Worm (Caenorhabditis elegans) whole organism, young adult: ENCODE results near the gene Y39A3CL.3.

Experiments used
- B0035.1 ChIP-seq: sonication (generic microtip); optimal IDR thresholded peaks from 2 replicates; lab custom pipeline; 2016; ENCODE audit warnings: missing genetic modification characterization, mild to moderate bottlenecking, missing compliant biosample characterization, missing genotype, missing genetic modification reagents
- B0261.1 ChIP-seq: sonication (generic microtip); optimal IDR thresholded peaks from 2 replicates; lab custom pipeline; 2016; ENCODE audit warnings: mild to moderate bottlenecking, missing genetic modification characterization, moderate library complexity, missing compliant biosample characterization
- B0336.3 ChIP-seq: fragments of 200-800 bp; sonication (Bioruptor generic); IDR thresholded peaks from 2 replicates; pipeline ENCODE4 v1.3.6; 2022; ENCODE audit warnings: missing genetic modification characterization, missing compliant biosample characterization
- F10E7.11 ChIP-seq: sonication (generic microtip); optimal IDR thresholded peaks from 2 replicates; lab custom pipeline; 2017; ENCODE audit warnings: mild to moderate bottlenecking, missing genetic modification characterization, moderate library complexity, missing compliant biosample characterization
- F57A8.1 ChIP-seq: fragments of 200-800 bp; sonication (Bioruptor generic); optimal IDR thresholded peaks from 2 replicates; lab custom pipeline; 2018; ENCODE audit warnings: mild to moderate bottlenecking, missing genetic modification characterization, moderate library complexity, missing compliant biosample characterization
- K11D2.4 ChIP-seq: fragments of 200-800 bp; sonication (Bioruptor generic); IDR thresholded peaks from 2 replicates; pipeline ENCODE4 v1.3.6; 2022; ENCODE audit warnings: missing genetic modification reagents, missing genetic modification characterization, missing compliant biosample characterization
- T26A5.8 ChIP-seq: sonication (generic microtip); optimal IDR thresholded peaks from 2 replicates; lab custom pipeline; 2016; ENCODE audit warnings: missing genetic modification characterization, missing compliant biosample characterization
- ZK185.1 ChIP-seq: sonication (generic microtip); optimal IDR thresholded peaks from 2 replicates; lab custom pipeline; 2016; ENCODE audit warnings: mild to moderate bottlenecking, missing genetic modification characterization, missing compliant biosample characterization; ENCODE audit not compliant: poor library complexity, severe bottlenecking
- atf-7 ChIP-seq: sonication (generic microtip); optimal IDR thresholded peaks from 2 replicates; lab custom pipeline; 2017; ENCODE audit warnings: mild to moderate bottlenecking, missing genetic modification characterization, missing compliant biosample characterization
- attf-6 ChIP-seq: fragments of 200-800 bp; sonication (Bioruptor generic); IDR thresholded peaks from 2 replicates; pipeline ENCODE4 v1.3.6; 2022; ENCODE audit warnings: missing genetic modification reagents, missing genetic modification characterization, missing compliant biosample characterization
- bed-2 ChIP-seq: fragments of 200-800 bp; sonication (Bioruptor generic); IDR thresholded peaks from 2 replicates; pipeline ENCODE4 v1.3.6; 2022; ENCODE audit warnings: missing genetic modification reagents, missing genetic modification characterization, missing compliant biosample characterization
- cebp-1 ChIP-seq, 2 experiments: fragments of 200-800 bp in 1 of 2; sonication (Bioruptor generic) in 1 of 2; sonication (generic microtip) in 1 of 2; IDR thresholded peaks in 1 of 2; optimal IDR thresholded peaks in 1 of 2; 2 replicates each; pipeline versions ENCODE4 v1.3.6 to Lab custom; 2017 to 2022; ENCODE audit warnings: missing compliant biosample characterization in 2 of 2, missing genetic modification characterization in 2 of 2, mild to moderate bottlenecking in 1 of 2, missing genetic modification reagents in 1 of 2, moderate library complexity in 1 of 2
- ceh-40 ChIP-seq: fragments of 200-800 bp; sonication (Bioruptor generic); IDR thresholded peaks from 2 replicates; pipeline ENCODE4 v1.3.6; 2022; ENCODE audit warnings: missing genetic modification characterization, missing compliant biosample characterization
- ceh-79 ChIP-seq: sonication (generic microtip); optimal IDR thresholded peaks from 2 replicates; lab custom pipeline; 2017; ENCODE audit warnings: mild to moderate bottlenecking, missing genetic modification characterization, missing compliant biosample characterization
- die-1 ChIP-seq: sonication (generic microtip); optimal IDR thresholded peaks from 2 replicates; lab custom pipeline; 2016; ENCODE audit warnings: missing genotype, mild to moderate bottlenecking, missing genetic modification characterization, missing compliant biosample characterization
- dox-1 ChIP-seq: fragments of 200-800 bp; sonication (Bioruptor generic); IDR thresholded peaks from 2 replicates; pipeline ENCODE4 v1.3.6; 2022; ENCODE audit warnings: missing genetic modification reagents, missing genetic modification characterization, missing compliant biosample characterization
- egl-44 ChIP-seq: fragments of 200-800 bp; sonication (Bioruptor generic); IDR thresholded peaks from 2 replicates; pipeline ENCODE4 v1.3.6; 2022; ENCODE audit warnings: missing genetic modification reagents, missing genetic modification characterization, missing compliant biosample characterization
- ets-4 ChIP-seq: fragments of 200-800 bp; sonication (Bioruptor generic); optimal IDR thresholded peaks from 2 replicates; lab custom pipeline; 2018; ENCODE audit warnings: mild to moderate bottlenecking, missing genetic modification characterization, missing compliant biosample characterization
- fkh-3 ChIP-seq: sonication (generic microtip); optimal IDR thresholded peaks from 2 replicates; lab custom pipeline; 2016; ENCODE audit warnings: mild to moderate bottlenecking, missing genetic modification characterization, missing compliant biosample characterization
- hlh-12 ChIP-seq: sonication (generic microtip); optimal IDR thresholded peaks from 2 replicates; lab custom pipeline; 2016; ENCODE audit warnings: missing genetic modification characterization, missing compliant biosample characterization
- hlh-26 ChIP-seq: fragments of 200-800 bp; sonication (Bioruptor generic); conservative IDR thresholded peaks from 2 replicates; pipeline ENCODE4 v1.3.6; 2022; ENCODE audit warnings: missing genetic modification reagents, missing genetic modification characterization, missing compliant biosample characterization
- hrde-1 ChIP-seq: sonication (generic microtip); optimal IDR thresholded peaks from 2 replicates; lab custom pipeline; 2016; ENCODE audit warnings: missing genetic modification characterization, mild to moderate bottlenecking, missing compliant biosample characterization, moderate library complexity, missing genotype, missing genetic modification reagents, borderline replicate concordance
- hsf-1 ChIP-seq: fragments of 200-800 bp; sonication (Bioruptor generic); IDR thresholded peaks from 2 replicates; pipeline ENCODE4 v1.3.6; 2022; ENCODE audit warnings: missing genetic modification reagents, missing genetic modification characterization, missing compliant biosample characterization
- lag-1 ChIP-seq: fragments of 200-800 bp; sonication (Bioruptor generic); IDR thresholded peaks from 2 replicates; pipeline ENCODE4 v1.3.6; 2022; ENCODE audit warnings: missing genetic modification reagents, missing genetic modification characterization, missing compliant biosample characterization
- let-526 ChIP-seq: fragments of 200-800 bp; sonication (Bioruptor generic); IDR thresholded peaks from 2 replicates; pipeline ENCODE4 v1.3.6; 2022; ENCODE audit warnings: missing genetic modification reagents, missing genetic modification characterization, missing compliant biosample characterization
- lin-26 ChIP-seq: fragments of 200-800 bp; sonication (Bioruptor generic); IDR thresholded peaks from 2 replicates; pipeline ENCODE4 v1.3.6; 2022; ENCODE audit warnings: missing genetic modification reagents, missing genetic modification characterization, missing compliant biosample characterization
- lin-35 ChIP-seq, 3 experiments: fragments of 150-350 bp in 2 of 3; sonication (generic microtip) in 1 of 3; optimal IDR thresholded peaks; 2 replicates each; lab custom pipeline; 2014 to 2018; ENCODE audit warnings: missing biosample characterization in 3 of 3, missing genetic modification characterization in 3 of 3, missing genetic modification reagents in 3 of 3
- lin-40 ChIP-seq: sonication (generic microtip); optimal IDR thresholded peaks from 2 replicates; lab custom pipeline; 2016; ENCODE audit warnings: missing genetic modification characterization, mild to moderate bottlenecking, missing compliant biosample characterization, missing genotype, missing genetic modification reagents
- lin-54 ChIP-seq: fragments of 200-800 bp; sonication (Bioruptor generic); optimal IDR thresholded peaks from 2 replicates; lab custom pipeline; 2018; ENCODE audit warnings: mild to moderate bottlenecking, missing genetic modification characterization, missing compliant biosample characterization
- lsl-1 ChIP-seq: fragments of 200-800 bp; sonication (Bioruptor generic); optimal IDR thresholded peaks from 2 replicates; lab custom pipeline; 2018; ENCODE audit warnings: mild to moderate bottlenecking, missing genetic modification characterization, moderate library complexity, missing compliant biosample characterization
- madf-10 ChIP-seq: sonication (generic microtip); optimal IDR thresholded peaks from 2 replicates; lab custom pipeline; 2016; ENCODE audit warnings: mild to moderate bottlenecking, missing genetic modification characterization, missing compliant biosample characterization
- madf-8 ChIP-seq: fragments of 200-800 bp; sonication (Bioruptor generic); conservative IDR thresholded peaks from 2 replicates; pipeline ENCODE4 v1.3.6; 2022; ENCODE audit warnings: missing genetic modification reagents, missing genetic modification characterization, missing compliant biosample characterization
- mcd-1 ChIP-seq: fragments of 200-800 bp; sonication (Bioruptor generic); IDR thresholded peaks from 2 replicates; pipeline ENCODE4 v1.3.6; 2022; ENCODE audit warnings: missing genetic modification reagents, missing genetic modification characterization, missing compliant biosample characterization
- mel-28 ChIP-seq: sonication (generic microtip); optimal IDR thresholded peaks from 2 replicates; lab custom pipeline; 2016; ENCODE audit warnings: borderline replicate concordance, mild to moderate bottlenecking, missing genetic modification characterization, missing compliant biosample characterization
- mxl-1 ChIP-seq: sonication (generic microtip); optimal IDR thresholded peaks from 2 replicates; lab custom pipeline; 2016; ENCODE audit warnings: missing genetic modification characterization, missing compliant biosample characterization
- nfyb-1 ChIP-seq: fragments of 200-800 bp; sonication (Bioruptor generic); IDR thresholded peaks from 2 replicates; pipeline ENCODE4 v1.3.6; 2022; ENCODE audit warnings: missing genetic modification reagents, missing genetic modification characterization, missing compliant biosample characterization
- nhr-27 ChIP-seq: fragments of 200-800 bp; sonication (Bioruptor generic); optimal IDR thresholded peaks from 2 replicates; lab custom pipeline; 2018; ENCODE audit warnings: mild to moderate bottlenecking, missing genetic modification characterization, moderate library complexity, missing compliant biosample characterization
- nhr-90 ChIP-seq: sonication (generic microtip); optimal IDR thresholded peaks from 2 replicates; lab custom pipeline; 2016; ENCODE audit warnings: missing genotype, mild to moderate bottlenecking, missing genetic modification characterization, missing compliant biosample characterization
- sdz-38 ChIP-seq: sonication (generic microtip); optimal IDR thresholded peaks from 2 replicates; lab custom pipeline; 2016; ENCODE audit warnings: missing genotype, missing genetic modification characterization, missing compliant biosample characterization
- sea-2 ChIP-seq: fragments of 200-800 bp; sonication (Bioruptor generic); IDR thresholded peaks from 2 replicates; pipeline ENCODE4 v1.3.6; 2022; ENCODE audit warnings: missing genetic modification characterization, missing compliant biosample characterization
- somi-1 ChIP-seq: fragments of 200-800 bp; sonication (Bioruptor generic); optimal IDR thresholded peaks from 2 replicates; lab custom pipeline; 2018; ENCODE audit warnings: mild to moderate bottlenecking, missing genetic modification characterization, missing compliant biosample characterization
- tbp1 ChIP-seq: fragments of 200-800 bp; sonication (Bioruptor generic); optimal IDR thresholded peaks from 2 replicates; lab custom pipeline; 2018; ENCODE audit warnings: mild to moderate bottlenecking, missing genetic modification characterization, missing compliant biosample characterization
- tbx-9 ChIP-seq: sonication (generic microtip); optimal IDR thresholded peaks from 2 replicates; lab custom pipeline; 2016; ENCODE audit warnings: borderline replicate concordance, missing genetic modification characterization, inconsistent platforms, missing compliant biosample characterization
- unc-130 ChIP-seq: sonication (generic microtip); optimal IDR thresholded peaks from 2 replicates; lab custom pipeline; 2016; ENCODE audit warnings: missing genetic modification reagents, missing genetic modification characterization, missing compliant biosample characterization
- xnd-1 ChIP-seq: sonication (generic microtip); optimal IDR thresholded peaks from 2 replicates; lab custom pipeline; 2016; ENCODE audit warnings: missing genotype, missing genetic modification reagents, missing genetic modification characterization, missing compliant biosample characterization
- ztf-26 ChIP-seq: sonication (generic microtip); optimal IDR thresholded peaks from 2 replicates; lab custom pipeline; 2017; ENCODE audit warnings: missing genetic modification characterization, missing compliant biosample characterization
- ztf-3 ChIP-seq: fragments of 200-800 bp; sonication (Bioruptor generic); optimal IDR thresholded peaks from 2 replicates; lab custom pipeline; 2018; ENCODE audit warnings: mild to moderate bottlenecking, missing genetic modification characterization, missing compliant biosample characterization
- ztf-6 ChIP-seq: fragments of 200-800 bp; sonication (Bioruptor generic); IDR thresholded peaks from 2 replicates; pipeline ENCODE4 v1.3.6; 2022; ENCODE audit warnings: missing genetic modification reagents, missing genetic modification characterization, missing compliant biosample characterization

The Y39A3CL.3 gene

DNA sequence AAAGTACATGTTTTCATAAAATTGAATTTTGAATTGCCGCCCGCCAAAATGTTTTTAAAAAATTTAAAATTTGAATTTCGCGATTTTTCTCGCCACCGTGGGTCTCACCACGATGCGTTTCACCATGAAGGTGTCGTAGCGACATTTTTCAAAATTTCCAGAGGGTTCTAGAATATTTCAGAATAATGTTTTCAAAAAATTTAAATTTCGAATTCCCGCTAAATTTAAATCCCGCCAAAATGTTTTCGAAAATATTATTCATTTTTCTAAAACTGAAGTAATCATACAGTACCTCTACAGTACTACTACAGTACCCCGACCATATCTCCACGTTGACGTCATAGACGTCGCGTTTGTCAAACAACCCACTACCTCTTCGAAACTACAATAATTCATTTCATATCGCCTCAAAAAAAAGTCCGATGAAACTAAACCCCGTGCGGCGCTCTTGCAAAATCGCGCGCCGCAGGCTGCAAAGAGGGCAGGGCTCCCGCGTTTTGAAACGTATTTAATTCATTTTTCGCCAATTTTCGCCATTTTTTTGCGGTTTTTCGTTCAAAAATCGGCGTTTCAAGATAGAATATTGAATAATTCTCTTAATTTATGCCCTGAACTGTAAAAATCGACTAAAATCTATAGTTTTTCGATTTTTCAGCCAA is 46.8 kb downstream of the Y39A3CL.3 start, which contains the start of the genes pvf-1 and Y39A3CL.7 (continued):
- no peak for TF ChIP-seq cebp-1 (GFP tag; IDR thresholded peaks at IDR 0.05; lab: Robert Waterston, UW)
- peak; percentile 63 for TF ChIP-seq cebp-1 (tag; optimal IDR thresholded peaks at IDR 0.05; lab: Kevin White, UChicago)
- TF ChIP-seq nfyb-1 (GFP tag; lab: Robert Waterston, UW) = 0 out of 2 replicates have a peak, but pooled peaks have one; percentile 27
- TF ChIP-seq ztf-3 = no peak
- no peak for TF ChIP-seq xnd-1
- no peak for TF ChIP-seq ztf-6
- no peak for TF ChIP-seq lin-26
- no peak for TF ChIP-seq B0261.1 (tag; lab: Kevin White, UChicago)
- no peak for TF ChIP-seq nhr-90 (tag; lab: Kevin White, UChicago)
- TF ChIP-seq B0336.3 (GFP tag; lab: Robert Waterston, UW) = peak; percentile 59; the same call in 1 of the 2 replicates
- TF ChIP-seq lin-35 (GFP tag; optimal IDR thresholded peaks at IDR 0.05; lab: Kevin White, UChicago) = no peak
- no peak for TF ChIP-seq madf-8 (GFP tag; lab: Robert Waterston, UW)
- TF ChIP-seq ceh-40 = no peak
- peak; percentile 48 for TF ChIP-seq lin-54 (GFP tag; lab: Kevin White, UChicago)
- TF ChIP-seq ztf-26 = no peak
- peak; percentile 2 for TF ChIP-seq lin-40
- no peak for TF ChIP-seq sdz-38 (tag; lab: Kevin White, UChicago)
- peak; percentile 68 for TF ChIP-seq dox-1 (GFP tag; lab: Robert Waterston, UW)
- TF ChIP-seq hlh-12 (tag; lab: Kevin White, UChicago) = no peak
- no peak for TF ChIP-seq bed-2
- TF ChIP-seq ZK185.1 = no peak
- no peak for TF ChIP-seq mxl-1 (tag; lab: Kevin White, UChicago)
- no peak for TF ChIP-seq ceh-79 (tag; lab: Kevin White, UChicago)
- TF ChIP-seq attf-6 (GFP tag; lab: Robert Waterston, UW) = no peak
- no peak for TF ChIP-seq T26A5.8 (tag; lab: Kevin White, UChicago)
- no peak for TF ChIP-seq atf-7
- TF ChIP-seq K11D2.4 = no peak
- TF ChIP-seq F57A8.1 (GFP tag; lab: Kevin White, UChicago) = no peak
- TF ChIP-seq lsl-1 (GFP tag; lab: Kevin White, UChicago) = peak; percentile 37
- no peak for TF ChIP-seq hrde-1 (tag; lab: Kevin White, UChicago)
- no peak for TF ChIP-seq fkh-3
- no peak for TF ChIP-seq let-526
- TF ChIP-seq sea-2 (GFP tag; lab: Robert Waterston, UW) = no peak
- TF ChIP-seq unc-130 = no peak
- peak; percentile 55; the same call in 1 of the 2 replicates for TF ChIP-seq mcd-1 (GFP tag; lab: Robert Waterston, UW)
- TF ChIP-seq lag-1 (GFP tag; lab: Robert Waterston, UW) = no peak
- no peak for TF ChIP-seq F10E7.11 (tag; lab: Kevin White, UChicago)
- TF ChIP-seq nhr-27 (tag; lab: Kevin White, UChicago) = no peak
- no peak for TF ChIP-seq madf-10 (tag; lab: Kevin White, UChicago)
- TF ChIP-seq hlh-26 = no peak
- TF ChIP-seq mel-28 = no peak
- no peak for TF ChIP-seq B0035.1 (tag; lab: Kevin White, UChicago)
- TF ChIP-seq tbx-9 (tag; lab: Kevin White, UChicago) = no peak
- no peak for TF ChIP-seq die-1 (tag; lab: Kevin White, UChicago)
- TF ChIP-seq somi-1 = no peak
- TF ChIP-seq egl-44 (GFP tag; lab: Robert Waterston, UW) = no peak
- TF ChIP-seq hsf-1 (GFP tag; lab: Robert Waterston, UW) = no peak
- no peak for TF ChIP-seq ets-4 (GFP tag; lab: Kevin White, UChicago)
- peak; percentile 26 for TF ChIP-seq tbp1 (GFP tag; lab: Kevin White, UChicago)
